Worm (Caenorhabditis elegans) whole organism, young adult: Measurements from ENCODE around the gene srh-46.

Experiments
- T07F8.4 ChIP-seq: sonication (generic microtip); optimal IDR thresholded peaks from 2 replicates; lab custom pipeline; 2016; ENCODE audit warnings: mild to moderate bottlenecking, missing genetic modification characterization, moderate library complexity, missing compliant biosample characterization
- ama-1 ChIP-seq, 3 experiments: fragments of 150-350 bp in 1 of 3; sonication (generic microtip) in 2 of 3; optimal IDR thresholded peaks; 2 replicates each; lab custom pipeline; 2014 to 2018; ENCODE audit warnings: missing biosample characterization in 2 of 3, missing genetic modification characterization in 2 of 3, missing genetic modification reagents in 2 of 3
- pha-4 ChIP-seq: fragments of 150-350 bp; sonication (generic microtip); optimal IDR thresholded peaks from 2 replicates; lab custom pipeline; 2014; ENCODE audit warnings: missing biosample characterization, missing genetic modification reagents, missing genetic modification characterization

DNA sequence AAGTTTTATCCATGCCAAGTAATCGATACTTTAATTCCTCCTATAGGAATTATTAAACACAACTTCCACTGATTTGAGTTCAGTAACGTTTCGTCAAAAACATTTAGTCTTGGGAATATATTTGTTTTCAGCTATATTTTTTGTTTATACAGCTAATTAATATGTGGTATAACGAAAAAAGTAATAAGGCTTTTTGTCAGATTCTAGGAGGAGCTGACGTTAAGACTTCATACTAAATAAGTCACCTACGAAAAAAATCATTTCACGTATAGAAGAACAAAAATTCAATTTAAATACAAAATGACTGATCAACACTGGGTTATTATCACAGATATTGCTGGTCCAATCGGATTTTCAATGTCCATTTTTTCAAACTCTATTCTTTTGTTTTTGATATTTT, 33.9 kb downstream of the srh-46 start, which contains the start of gene str-115:
- TF ChIP-seq pha-4 (no peak), T07F8.4 (no peak), ama-1 (optimal IDR thresholded peaks at IDR 0.05; lab: Kevin White, UChicago) (no peak), ama-1 (GFP tag; optimal IDR thresholded peaks at IDR 0.05; lab: Kevin White, UChicago) (no peak)
